Worm (Caenorhabditis elegans): ENCODE results near the gene egl-21.
A peak's percentile ranks its signal among the peaks of the same experiment; 100 is the strongest.

Gene egl-21

DNA sequence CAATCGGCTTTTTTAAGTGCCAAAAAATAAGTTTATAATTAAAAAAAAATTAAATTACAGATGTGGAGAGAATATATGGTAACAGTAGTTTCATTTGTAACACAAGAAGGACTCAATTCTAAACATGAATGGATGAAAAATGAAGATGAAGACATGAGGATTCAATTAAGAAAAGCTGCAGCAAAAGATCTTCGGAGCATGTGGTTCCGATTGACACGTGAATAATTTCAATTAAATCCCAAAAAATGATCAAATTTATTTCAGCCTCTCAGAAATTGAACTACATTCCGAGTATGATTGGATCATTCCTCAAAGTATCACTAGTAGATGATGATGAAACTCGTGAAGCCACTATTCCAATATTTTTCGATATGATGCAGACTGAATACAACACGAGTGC lies 7.8 kb upstream of the egl-21 start:
- TF ChIP-seq egl-27 (tag; optimal IDR thresholded peaks at IDR 0.05) (no peak), elt-2 (tag; optimal IDR thresholded peaks at IDR 0.05) (no peak), ztf-11 (tag; optimal IDR thresholded peaks at IDR 0.05) (no peak), nhr-77 (tag; optimal IDR thresholded peaks at IDR 0.05) (no peak), ceh-28 (tag; optimal IDR thresholded peaks at IDR 0.05) (no peak), egl-5 (tag; optimal IDR thresholded peaks at IDR 0.05) (no peak)

- TF ChIP-seq pqm-1 (tag; optimal IDR thresholded peaks at IDR 0.05): peak; percentile 69
- TF ChIP-seq nfya-1 (tag; optimal IDR thresholded peaks at IDR 0.05; ENCODE audit: insufficient read depth): peak; percentile 67
- no peak for TF ChIP-seq nhr-237 (tag; optimal IDR thresholded peaks at IDR 0.05)
- peak; percentile 91 for TF ChIP-seq pha-4 (tag; optimal IDR thresholded peaks at IDR 0.05)
- peak; percentile 42 for TF ChIP-seq nhr-25 (tag; optimal IDR thresholded peaks at IDR 0.05)
- no peak for TF ChIP-seq fkh-10 (GFP tag; optimal IDR thresholded peaks at IDR 0.05)
- no peak for TF ChIP-seq ceh-16 (tag; optimal IDR thresholded peaks at IDR 0.05)
- peak; percentile 69 for TF ChIP-seq snpc-4 (tag; optimal IDR thresholded peaks at IDR 0.05)
- no peak for TF ChIP-seq ceh-82 (tag; optimal IDR thresholded peaks at IDR 0.05)
- peak in 1 of 2 experiments; percentile 76 for TF ChIP-seq eor-1 (tag; optimal IDR thresholded peaks at IDR 0.05)
- no peak for TF ChIP-seq zag-1 (tag; optimal IDR thresholded peaks at IDR 0.05)
- peak; percentile 45 for TF ChIP-seq hmg-11 (tag; optimal IDR thresholded peaks at IDR 0.05)
- no peak for TF ChIP-seq elt-3 (tag; optimal IDR thresholded peaks at IDR 0.05)
- no peak for TF ChIP-seq nhr-28 (tag; optimal IDR thresholded peaks at IDR 0.05)
- no peak for TF ChIP-seq nhr-12 (tag; optimal IDR thresholded peaks at IDR 0.05)
- peak; percentile 5 for TF ChIP-seq R02D3.7 (tag; optimal IDR thresholded peaks at IDR 0.05)
- TF ChIP-seq fkh-2 (tag; optimal IDR thresholded peaks at IDR 0.05): no peak
- TF ChIP-seq nhr-43 (tag; optimal IDR thresholded peaks at IDR 0.05; ENCODE audit: poor library complexity, severe bottlenecking): peak; percentile 94
- peak; percentile 85 for TF ChIP-seq lin-15B (tag; optimal IDR thresholded peaks at IDR 0.05)
- no peak for TF ChIP-seq aly-2 (tag; optimal IDR thresholded peaks at IDR 0.05)
- peak; percentile 84 for TF ChIP-seq lsy-12 (tag; optimal IDR thresholded peaks at IDR 0.05)
- peak; percentile 48 for TF ChIP-seq jun-1 (tag; optimal IDR thresholded peaks at IDR 0.05)
- peak; percentile 33 for TF ChIP-seq elt-1 (tag; optimal IDR thresholded peaks at IDR 0.05)
- TF ChIP-seq elt-2 (tag; optimal IDR thresholded peaks at IDR 0.05): peak; percentile 53
- no peak for TF ChIP-seq sea-2 (GFP tag; optimal IDR thresholded peaks at IDR 0.05)
- TF ChIP-seq ceh-28 (tag; optimal IDR thresholded peaks at IDR 0.05): no peak
- TF ChIP-seq nhr-23 (tag; optimal IDR thresholded peaks at IDR 0.05): peak; percentile 84
- no peak for TF ChIP-seq nhr-76 (tag; optimal IDR thresholded peaks at IDR 0.05)
- TF ChIP-seq skn-1 (tag; optimal IDR thresholded peaks at IDR 0.05): peak; percentile 17
- TF ChIP-seq ztf-11 (tag; optimal IDR thresholded peaks at IDR 0.05): no peak
- TF ChIP-seq tbx-2 (tag; optimal IDR thresholded peaks at IDR 0.05): peak; percentile 53
- no peak for TF ChIP-seq nhr-11 (tag; optimal IDR thresholded peaks at IDR 0.05)
- no peak for TF ChIP-seq lin-39 (tag; optimal IDR thresholded peaks at IDR 0.05)
Measured at ce11 chrIV:10483607-10484117, 2.0 kb upstream of the egl-21 start, which contains the start of the genes F01D4.5 and ced-5. F01D4.5 (minus strand) TSS chrIV:10483657. ced-5 (plus strand) TSS chrIV:10484110.

- TF ChIP-seq daf-12 (tag; optimal IDR thresholded peaks at IDR 0.05) (no peak), pqm-1 (tag; optimal IDR thresholded peaks at IDR 0.05) (peak; percentile 99), elt-2 (tag; optimal IDR thresholded peaks at IDR 0.05) (peak; percentile 56), nhr-23 (tag; optimal IDR thresholded peaks at IDR 0.05) (no peak), snpc-4 (tag; optimal IDR thresholded peaks at IDR 0.05) (no peak)
Measured at ce11 chrIV:10482585-10482984, 941 bp upstream of the egl-21 start.

DNA sequence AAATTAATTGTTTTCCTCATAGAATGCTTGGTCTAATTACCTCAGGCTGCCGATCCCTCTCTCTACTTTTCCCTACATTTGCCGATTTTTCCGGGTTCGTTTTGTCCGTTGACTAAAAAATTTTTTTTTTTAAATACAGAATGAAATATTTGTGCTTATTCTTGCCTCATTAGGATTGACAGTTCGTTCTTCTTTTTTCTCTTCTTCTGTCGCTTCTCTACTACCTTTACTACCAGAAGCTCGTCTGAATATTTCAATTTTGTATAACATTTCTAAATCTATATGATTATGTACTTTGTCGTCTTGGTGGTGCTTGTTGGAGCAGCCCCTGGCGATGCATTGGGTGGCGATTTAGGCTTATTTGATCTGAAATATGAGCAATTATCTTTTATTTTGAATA lies 6.4 kb downstream of the egl-21 start:
- no peak for TF ChIP-seq nhr-12 (tag; optimal IDR thresholded peaks at IDR 0.05)
- no peak for TF ChIP-seq ceh-82 (tag; optimal IDR thresholded peaks at IDR 0.05)
